Worm (Caenorhabditis elegans): Measurements from ENCODE around the gene pgp-1.

DNA sequence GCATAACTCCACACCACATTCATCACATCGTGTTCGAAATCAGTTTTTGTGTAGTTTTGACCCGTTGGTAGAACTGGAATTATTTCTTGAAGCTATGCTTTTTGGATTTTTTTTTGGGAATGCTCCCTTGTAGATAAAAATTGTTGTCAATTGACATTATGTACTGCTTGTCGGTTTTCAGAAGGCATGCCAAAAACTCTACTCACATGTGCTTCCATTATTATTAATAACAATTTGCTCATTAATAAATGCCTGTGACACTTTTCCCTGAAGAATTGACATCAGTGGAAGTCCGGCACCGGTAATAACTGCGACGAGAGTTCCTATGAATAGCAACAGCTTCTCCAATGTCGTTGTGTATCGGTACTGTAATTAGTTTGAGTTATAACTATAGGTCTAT, 2.0 kb downstream of the pgp-1 start:
- TF ChIP-seq nhr-90 (tag; optimal IDR thresholded peaks at IDR 0.05; ENCODE audit: poor library complexity) (no peak), hpl-2 (GFP tag; optimal IDR thresholded peaks at IDR 0.05) (no peak), egl-27 (tag; optimal IDR thresholded peaks at IDR 0.05) (no peak), tlp-1 (tag; optimal IDR thresholded peaks at IDR 0.05) (no peak), ceh-63 (GFP tag; optimal IDR thresholded peaks at IDR 0.05) (no peak), unc-62 (GFP tag; optimal IDR thresholded peaks at IDR 0.05) (no peak)
